Fruit fly (Drosophila melanogaster) whole organism, wandering third instar larva: ENCODE measurements around the gene CG15506.

Experiments used
- Dif ChIP-seq: fragments of 200-275, 200-300 bp; sonication (Bioruptor generic); optimal IDR thresholded peaks from 2 replicates; lab custom pipeline; 2018; ENCODE audit warnings: missing biosample characterization, missing genetic modification characterization; ENCODE audit not compliant: partially characterized antibody
- Jra ChIP-seq: sonication (Bioruptor generic); optimal IDR thresholded peaks from 2 replicates; lab custom pipeline; 2016; ENCODE audit warnings: missing biosample characterization, missing genetic modification characterization
- br ChIP-seq: fragments of 200-800 bp; sonication (Bioruptor generic); optimal IDR thresholded peaks from 2 replicates; lab custom pipeline; 2016; ENCODE audit warnings: missing biosample characterization, missing genetic modification characterization
- h ChIP-seq: fragments of 200-800 bp; sonication (Bioruptor generic); optimal IDR thresholded peaks from 3 replicates; lab custom pipeline; 2016; ENCODE audit warnings: missing biosample characterization, mild to moderate bottlenecking, missing genetic modification characterization
- lola ChIP-seq: fragments of >200 bp; optimal IDR thresholded peaks from 2 replicates; lab custom pipeline; 2017; ENCODE audit warnings: missing biosample characterization, missing genetic modification characterization
- psq ChIP-seq: fragments of 200-800 bp; sonication (Bioruptor generic); optimal IDR thresholded peaks from 3 replicates; lab custom pipeline; 2017; ENCODE audit warnings: missing biosample characterization, mild to moderate bottlenecking, missing genetic modification characterization, moderate library complexity
- usp ChIP-seq: fragments of >200 bp; optimal IDR thresholded peaks from 2 replicates; lab custom pipeline; 2017; ENCODE audit warnings: missing biosample characterization, missing genetic modification characterization

dm6 chr3R:29765267-29766095 is 47.0 kb downstream of the CG15506 start, which contains the start of gene kay:
- TF ChIP-seq usp (GFP tag; lab: Kevin White, UChicago), result no peak
- TF ChIP-seq Dif (GFP tag; lab: Kevin White, UChicago), result peak; percentile 31
- peak; percentile 32 for TF ChIP-seq h (GFP tag; lab: Kevin White, UChicago)
- TF ChIP-seq br (GFP tag; lab: Kevin White, UChicago), result peak; percentile 16
- no peak for TF ChIP-seq lola (GFP tag; lab: Kevin White, UChicago)
- TF ChIP-seq Jra (GFP tag; lab: Kevin White, UChicago), result peak; percentile 15
- peak; percentile 29 for TF ChIP-seq psq (GFP tag; lab: Kevin White, UChicago)
